Worm (Caenorhabditis elegans) whole organism, midembryonic: ENCODE data around the gene ZC178.2.

ENCODE experiments used
- T22C8.4 ChIP-seq: fragments of 200-800 bp; sonication (Bioruptor generic); IDR thresholded peaks from 2 replicates; pipeline ENCODE4 v1.3.6; 2022; ENCODE audit warnings: missing genetic modification characterization, missing compliant biosample characterization
- cog-1 ChIP-seq: sonication (generic microtip); optimal IDR thresholded peaks from 2 replicates; lab custom pipeline; 2016; ENCODE audit warnings: missing genetic modification characterization, missing compliant biosample characterization
- flt-1 ChIP-seq: fragments of 200-800 bp; sonication (Bioruptor generic); IDR thresholded peaks from 2 replicates; pipeline ENCODE4 v1.3.6; 2022; ENCODE audit warnings: missing genetic modification characterization, missing compliant biosample characterization
- klf-2 ChIP-seq: fragments of 200-800 bp; sonication (Bioruptor generic); conservative IDR thresholded peaks from 2 replicates; pipeline ENCODE4 v1.3.6; 2022; ENCODE audit warnings: missing genetic modification reagents, missing genetic modification characterization, missing compliant biosample characterization
- med-1 ChIP-seq: sonication (generic microtip); optimal IDR thresholded peaks from 2 replicates; lab custom pipeline; 2017; ENCODE audit warnings: missing genetic modification characterization, mild to moderate bottlenecking, missing compliant biosample characterization, antibody characterized with exemption, missing genetic modification reagents; ENCODE audit not compliant: insufficient read depth
- ref-1 ChIP-seq: fragments of 200-800 bp; sonication (Bioruptor generic); conservative IDR thresholded peaks from 2 replicates; pipeline ENCODE4 v1.3.6; 2022; ENCODE audit warnings: missing genetic modification reagents, missing genetic modification characterization, missing compliant biosample characterization
- tab-1 ChIP-seq: fragments of 200-800 bp; sonication (Bioruptor generic); IDR thresholded peaks from 2 replicates; pipeline ENCODE4 v1.3.6; 2022; ENCODE audit warnings: missing genetic modification characterization, missing compliant biosample characterization
- ztf-23 ChIP-seq: fragments of 200-800 bp; sonication (Bioruptor generic); IDR thresholded peaks from 2 replicates; pipeline ENCODE4 v1.3.6; 2022; ENCODE audit warnings: missing genetic modification reagents, missing genetic modification characterization, missing compliant biosample characterization
- ztf-29 ChIP-seq: fragments of 200-800 bp; sonication (Bioruptor generic); IDR thresholded peaks from 2 replicates; pipeline ENCODE4 v1.3.6; 2022; ENCODE audit warnings: missing genetic modification reagents, missing genetic modification characterization, missing compliant biosample characterization

The ZC178.2 gene

DNA sequence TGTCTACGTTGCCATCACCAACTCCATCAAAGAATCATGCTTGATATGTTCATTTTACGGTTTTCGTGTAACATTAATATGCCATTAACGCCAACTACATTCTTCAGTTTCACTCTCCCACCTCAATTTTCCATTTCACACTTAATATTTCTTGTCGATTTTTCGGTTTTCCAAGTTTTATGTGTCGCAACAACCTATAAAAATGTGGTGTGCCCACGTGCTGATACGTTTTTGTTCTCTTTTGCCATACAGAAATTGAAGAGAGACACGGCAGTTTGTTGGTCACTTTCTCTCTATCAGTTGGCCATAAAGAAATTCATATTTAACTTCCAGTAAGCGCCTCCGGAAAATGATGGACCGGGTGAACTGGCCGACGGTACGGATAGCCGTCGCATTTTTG is 29.1 kb downstream of the ZC178.2 start, which contains the start of gene cln-3.3:
TSS of gene cln-3.3 (plus strand) at position 334 of the 400 bp plus-strand sequence.
- no peak for TF ChIP-seq ref-1 (GFP tag; lab: Robert Waterston, UW)
- no peak for TF ChIP-seq klf-2 (GFP tag; lab: Robert Waterston, UW)
- no peak for TF ChIP-seq tab-1 (GFP tag; lab: Robert Waterston, UW)
- no peak for TF ChIP-seq ztf-23
- no peak for TF ChIP-seq cog-1 (tag; lab: Kevin White, UChicago)
- TF ChIP-seq med-1 (GFP tag; lab: Kevin White, UChicago): no peak
- no peak for TF ChIP-seq ztf-29

DNA sequence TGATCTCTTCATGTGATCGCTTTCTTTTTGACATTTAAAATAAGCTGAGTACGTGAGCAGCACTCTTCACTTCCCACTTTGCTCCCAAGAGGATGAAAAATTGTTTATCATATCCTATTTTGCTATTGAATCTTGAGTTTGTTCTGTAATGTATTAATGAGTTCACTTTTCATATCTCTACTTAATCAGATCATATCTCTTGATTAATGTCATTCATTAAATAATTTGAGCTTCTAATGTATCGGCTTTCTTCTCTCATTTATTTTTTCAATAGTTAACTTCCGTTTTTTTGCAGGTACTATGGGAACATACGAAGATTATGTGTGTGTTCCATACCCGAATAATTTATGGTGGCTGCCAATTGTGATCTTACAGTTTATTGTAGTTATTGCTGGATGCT is 30.8 kb downstream of the ZC178.2 start, which contains the start of gene ZC190.2:
TSS of gene ZC190.2 (plus strand) at position 301 of the 400 bp plus-strand sequence.
- no peak for TF ChIP-seq tab-1 (GFP tag; lab: Robert Waterston, UW)
- no peak for TF ChIP-seq cog-1 (tag; lab: Kevin White, UChicago)
- no peak for TF ChIP-seq ref-1 (GFP tag; lab: Robert Waterston, UW)
- TF ChIP-seq med-1 (GFP tag; lab: Kevin White, UChicago): no peak
- TF ChIP-seq klf-2 (GFP tag; lab: Robert Waterston, UW): no peak
- TF ChIP-seq ztf-29: no peak
- no peak for TF ChIP-seq ztf-23
- no peak for TF ChIP-seq T22C8.4 (GFP tag; lab: Robert Waterston, UW)
- no peak for TF ChIP-seq flt-1 (GFP tag; lab: Robert Waterston, UW)

DNA sequence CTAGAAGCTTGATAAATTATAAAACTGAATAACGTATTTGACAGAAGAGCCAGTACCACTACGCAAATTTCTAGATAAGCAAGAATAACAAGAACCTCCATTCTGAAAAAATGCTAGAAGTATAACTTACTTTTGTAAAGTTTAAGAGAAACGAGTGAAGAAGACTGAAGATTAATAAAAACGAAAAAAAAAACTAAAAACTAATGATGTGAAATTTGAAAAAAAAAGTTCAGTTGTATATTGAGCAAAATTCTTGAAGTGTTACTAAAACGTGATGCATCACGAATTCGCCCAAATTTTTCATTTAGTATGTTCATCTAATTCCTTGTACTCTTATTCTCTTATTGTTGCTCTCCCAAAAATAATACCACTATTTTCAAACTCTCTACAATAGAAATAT is 34.6 kb downstream of the ZC178.2 start, which contains the start of gene ZC190.6:
TSS of gene ZC190.6 (minus strand) at position 101 of the 400 bp plus-strand sequence.
- TF ChIP-seq ztf-23 (no peak), ztf-29 (no peak), cog-1 (tag; lab: Kevin White, UChicago) (no peak), klf-2 (GFP tag; lab: Robert Waterston, UW) (no peak), T22C8.4 (GFP tag; lab: Robert Waterston, UW) (no peak), flt-1 (GFP tag; lab: Robert Waterston, UW) (no peak), med-1 (GFP tag; lab: Kevin White, UChicago) (no peak), tab-1 (GFP tag; lab: Robert Waterston, UW) (no peak), ref-1 (GFP tag; lab: Robert Waterston, UW) (no peak)

DNA sequence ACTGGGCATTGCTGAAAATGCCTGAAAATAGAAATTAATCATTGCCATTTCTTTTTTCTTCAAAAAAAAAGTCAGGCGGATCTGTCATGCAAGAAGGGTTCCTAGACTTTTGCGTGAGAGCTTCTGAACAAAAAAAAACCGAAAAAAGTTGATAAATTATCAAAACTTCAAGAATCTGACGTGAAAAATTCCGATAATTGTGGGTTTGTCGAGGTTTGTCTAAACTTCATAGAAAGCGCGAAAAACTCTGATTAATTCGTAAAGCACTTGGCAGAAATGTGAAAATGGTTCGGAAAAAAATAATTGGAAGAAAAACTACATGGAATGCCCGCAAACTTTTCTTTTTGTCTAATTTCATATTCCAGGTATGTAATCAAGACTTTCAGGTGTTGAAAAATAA is 38.3 kb downstream of the ZC178.2 start, which contains the start of gene ZC190.5:
TSS of gene ZC190.5 (minus strand) at position 101 of the 400 bp plus-strand sequence.
- TF ChIP-seq ref-1 (GFP tag; lab: Robert Waterston, UW) (no peak), klf-2 (GFP tag; lab: Robert Waterston, UW) (no peak), flt-1 (GFP tag; lab: Robert Waterston, UW) (no peak), ztf-29 (no peak), T22C8.4 (GFP tag; lab: Robert Waterston, UW) (no peak), cog-1 (tag; lab: Kevin White, UChicago) (no peak), tab-1 (GFP tag; lab: Robert Waterston, UW) (no peak), med-1 (GFP tag; lab: Kevin White, UChicago) (no peak), ztf-23 (no peak)

DNA sequence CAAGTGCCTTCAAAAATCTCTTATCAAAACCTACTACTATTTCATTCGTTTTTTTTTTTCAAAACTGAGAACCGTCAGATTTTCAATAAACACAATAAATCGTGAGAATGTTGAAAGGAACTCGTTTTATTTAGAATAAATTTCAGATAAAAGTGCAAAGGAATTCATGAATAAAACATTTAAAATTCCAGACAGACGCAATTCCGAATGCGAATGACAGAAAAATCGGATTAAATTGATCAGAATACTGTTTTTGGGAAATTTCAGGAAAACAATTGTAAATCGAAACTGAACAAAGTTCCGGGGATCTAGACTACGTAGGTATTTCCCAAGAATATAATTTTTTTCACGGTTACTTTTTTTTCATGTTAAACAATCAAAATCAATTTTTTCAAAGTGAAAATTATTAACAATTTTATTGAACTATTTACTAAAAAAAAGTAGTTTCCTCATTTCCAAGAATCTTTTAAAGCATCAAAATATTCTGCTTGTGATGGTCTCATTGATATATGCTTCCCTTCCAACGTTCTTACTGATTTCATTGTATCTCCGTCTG is 40.2 kb downstream of the ZC178.2 start:
- no peak for TF ChIP-seq cog-1 (tag; lab: Kevin White, UChicago)
- no peak for TF ChIP-seq ztf-23
- no peak for TF ChIP-seq med-1 (GFP tag; lab: Kevin White, UChicago)

DNA sequence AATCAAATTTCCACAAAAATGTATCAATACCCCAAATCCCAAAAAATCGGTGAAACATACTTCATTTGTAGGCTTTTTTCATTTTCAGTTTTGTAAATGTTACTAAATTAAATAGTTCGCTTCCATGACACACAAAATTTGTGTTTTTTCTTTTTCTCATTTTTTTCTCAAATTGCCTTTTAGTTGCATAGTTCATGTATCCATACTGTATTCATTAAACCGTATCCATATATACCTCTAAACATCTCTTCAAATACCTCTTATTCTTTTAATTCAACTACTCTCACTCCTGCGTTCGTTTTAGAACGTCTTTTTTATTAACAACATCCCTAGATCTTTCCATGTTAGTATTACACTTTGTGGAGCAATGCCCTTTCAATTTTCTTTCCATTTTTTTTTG is 41.1 kb downstream of the ZC178.2 start:
- TF ChIP-seq ztf-29 (no peak), klf-2 (GFP tag; lab: Robert Waterston, UW) (no peak), flt-1 (GFP tag; lab: Robert Waterston, UW) (no peak), tab-1 (GFP tag; lab: Robert Waterston, UW) (no peak), cog-1 (tag; lab: Kevin White, UChicago) (no peak), ref-1 (GFP tag; lab: Robert Waterston, UW) (no peak), ztf-23 (no peak)

DNA sequence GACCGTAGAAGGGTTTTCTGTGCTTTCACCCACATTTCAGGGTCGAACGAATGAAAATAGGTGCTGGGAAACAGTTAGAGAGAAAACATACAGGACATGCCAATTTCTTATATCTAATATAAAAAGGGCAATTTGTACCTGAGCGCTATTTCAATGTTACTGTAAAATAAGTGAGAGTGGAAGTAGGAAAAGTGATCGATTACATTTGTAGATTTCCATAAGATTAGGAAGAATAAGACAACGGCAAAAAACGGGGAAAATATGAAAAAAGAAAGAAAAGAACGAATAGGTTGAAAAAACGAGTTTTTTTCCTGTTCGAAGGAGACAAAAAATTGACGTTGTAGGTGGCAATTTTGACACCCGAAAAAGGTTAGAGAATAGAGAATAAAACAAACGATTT is 43.6 kb downstream of the ZC178.2 start:
- no peak for TF ChIP-seq klf-2 (GFP tag; lab: Robert Waterston, UW)
- TF ChIP-seq T22C8.4 (GFP tag; lab: Robert Waterston, UW): no peak
- no peak for TF ChIP-seq ztf-29
- TF ChIP-seq ref-1 (GFP tag; lab: Robert Waterston, UW): no peak

DNA sequence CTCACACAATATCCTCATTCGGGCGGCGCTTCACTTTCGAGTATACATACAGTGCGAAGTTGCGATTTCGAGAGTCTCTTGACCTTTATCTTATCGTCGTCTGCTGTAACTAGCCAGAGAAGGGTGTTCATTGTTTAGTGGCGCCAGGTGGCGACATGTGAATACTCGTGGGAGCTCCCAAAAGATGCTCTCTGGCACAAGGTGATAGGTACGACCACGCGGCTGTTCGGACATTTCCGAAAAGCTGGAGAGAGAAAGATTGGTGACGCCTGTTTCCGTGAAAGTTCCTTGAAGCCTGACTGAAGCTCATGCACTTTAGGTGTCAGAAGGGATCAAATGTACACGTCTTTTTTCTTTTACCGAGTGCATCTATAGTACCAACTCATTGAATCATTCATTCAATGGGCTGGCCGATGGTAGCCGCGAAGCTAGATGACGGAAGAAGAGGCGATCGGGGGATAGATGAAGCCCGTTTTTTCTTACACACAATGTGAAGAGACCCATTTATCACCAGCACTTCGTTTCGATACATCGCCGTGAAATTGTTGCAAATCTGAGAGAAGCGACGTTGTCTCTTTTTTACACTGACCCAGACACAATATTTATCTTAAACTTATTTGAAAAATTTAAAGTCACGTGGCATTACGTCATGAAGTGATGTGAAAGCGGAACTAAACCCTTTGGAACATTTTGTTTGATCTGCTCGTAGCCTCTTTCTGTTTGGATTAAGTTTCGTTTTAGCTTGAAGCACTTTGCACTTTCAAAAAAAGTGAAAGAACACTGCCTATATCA is 44.4 kb downstream of the ZC178.2 start:
- TF ChIP-seq ref-1 (GFP tag; lab: Robert Waterston, UW): no peak
- no peak for TF ChIP-seq tab-1 (GFP tag; lab: Robert Waterston, UW)
- TF ChIP-seq med-1 (GFP tag; lab: Kevin White, UChicago): no peak
- TF ChIP-seq T22C8.4 (GFP tag; lab: Robert Waterston, UW): no peak
- no peak for TF ChIP-seq ztf-29
- TF ChIP-seq klf-2 (GFP tag; lab: Robert Waterston, UW): no peak
- no peak for TF ChIP-seq flt-1 (GFP tag; lab: Robert Waterston, UW)

DNA sequence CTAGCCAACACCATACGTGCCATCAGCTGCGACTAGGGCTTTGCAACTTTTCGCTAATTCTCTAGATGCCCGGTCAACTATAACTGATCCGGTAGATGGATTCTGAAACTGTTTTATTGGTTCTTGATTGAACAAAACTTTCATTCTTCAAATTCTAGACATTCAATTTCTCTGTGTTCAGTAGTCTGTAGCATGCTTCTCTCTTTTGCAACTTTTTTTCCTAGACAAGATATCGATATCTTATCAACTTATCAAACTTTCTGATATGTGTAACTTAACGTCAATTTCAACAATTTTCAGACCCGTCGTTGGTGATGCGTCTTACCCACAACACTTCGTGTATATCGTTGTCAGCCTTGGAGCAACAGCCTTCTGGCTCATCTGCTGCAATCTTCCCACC is 46.0 kb downstream of the ZC178.2 start, which contains the start of gene ZC190.4:
TSS of gene ZC190.4 (plus strand) at position 301 of the 400 bp plus-strand sequence.
- TF ChIP-seq klf-2 (GFP tag; lab: Robert Waterston, UW): no peak
- TF ChIP-seq T22C8.4 (GFP tag; lab: Robert Waterston, UW): no peak
- no peak for TF ChIP-seq ztf-29
- no peak for TF ChIP-seq ztf-23
- TF ChIP-seq tab-1 (GFP tag; lab: Robert Waterston, UW): no peak
- TF ChIP-seq flt-1 (GFP tag; lab: Robert Waterston, UW): no peak
- TF ChIP-seq ref-1 (GFP tag; lab: Robert Waterston, UW): no peak
- no peak for TF ChIP-seq cog-1 (tag; lab: Kevin White, UChicago)
- TF ChIP-seq med-1 (GFP tag; lab: Kevin White, UChicago): no peak
